Fruit fly (Drosophila melanogaster) whole organism, embryonic: Measurements from ENCODE around the gene CG6168.

ENCODE experiments used
- ATbp ChIP-seq: fragments of 200-800 bp; sonication (Bioruptor generic); optimal IDR thresholded peaks from 2 replicates; lab custom pipeline; 2017; ENCODE audit warnings: missing biosample characterization, mild to moderate bottlenecking, missing genetic modification characterization, missing genetic modification reagents
- Atf6 ChIP-seq: fragments of 200-800 bp; sonication (Bioruptor generic); IDR thresholded peaks from 2 replicates; pipeline ENCODE4 v1.3.6; 2022; ENCODE audit warnings: missing biosample characterization, missing genetic modification characterization
- CG10209 ChIP-seq: fragments of 200-800 bp; sonication (Bioruptor generic); optimal IDR thresholded peaks from 3 replicates; lab custom pipeline; 2017; ENCODE audit warnings: missing biosample characterization, mild to moderate bottlenecking, missing genetic modification characterization, missing genetic modification reagents
- CG10543 ChIP-seq: fragments of 200-800 bp; sonication (Bioruptor generic); optimal IDR thresholded peaks from 3 replicates; lab custom pipeline; 2017; ENCODE audit warnings: missing biosample characterization, mild to moderate bottlenecking, missing genetic modification characterization, moderate library complexity
- CG12219 ChIP-seq: fragments of 200-800 bp; sonication (Bioruptor generic); optimal IDR thresholded peaks from 3 replicates; lab custom pipeline; 2018; ENCODE audit warnings: missing biosample characterization, mild to moderate bottlenecking, missing genetic modification characterization
- CG12299 ChIP-seq: fragments of 200-800 bp; sonication (Bioruptor generic); optimal IDR thresholded peaks from 2 replicates; lab custom pipeline; 2018; ENCODE audit warnings: missing biosample characterization, mild to moderate bottlenecking, missing genetic modification characterization
- CG14860 ChIP-seq: fragments of 200-800 bp; sonication (Bioruptor generic); IDR thresholded peaks from 3 replicates; pipeline ENCODE4 v1.3.6; 2022; ENCODE audit warnings: missing biosample characterization, missing genetic modification characterization; ENCODE audit not compliant: partially characterized antibody
- CG15514 ChIP-seq: fragments of 200-800 bp; sonication (Bioruptor generic); optimal IDR thresholded peaks from 3 replicates; lab custom pipeline; 2017; ENCODE audit warnings: missing biosample characterization, missing genetic modification characterization, mild to moderate bottlenecking, moderate library complexity, missing genetic modification reagents
- CG15696 ChIP-seq: fragments of 200-800 bp; sonication (Bioruptor generic); optimal IDR thresholded peaks from 2 replicates; lab custom pipeline; 2019; ENCODE audit warnings: missing biosample characterization, mild to moderate bottlenecking, missing genetic modification characterization, moderate library complexity
- CG16779 ChIP-seq: fragments of 200-800 bp; sonication (Bioruptor generic); IDR thresholded peaks from 2 replicates; pipeline ENCODE4 v1.3.6; 2022; ENCODE audit warnings: missing biosample characterization, missing genetic modification characterization
- CG17359 ChIP-seq: fragments of 200-800 bp; sonication (Bioruptor generic); optimal IDR thresholded peaks from 3 replicates; lab custom pipeline; 2018; ENCODE audit warnings: missing biosample characterization, mild to moderate bottlenecking, missing genetic modification characterization, moderate library complexity
- CG33557 ChIP-seq: fragments of 200-800 bp; sonication (Bioruptor generic); optimal IDR thresholded peaks from 2 replicates; lab custom pipeline; 2019; ENCODE audit warnings: missing biosample characterization, mild to moderate bottlenecking, missing genetic modification characterization, moderate library complexity
- CG34224 ChIP-seq: fragments of 200-800 bp; sonication (Bioruptor generic); IDR thresholded peaks from 3 replicates; pipeline ENCODE4 v1.3.6; 2022; ENCODE audit warnings: missing biosample characterization, missing genetic modification characterization; ENCODE audit not compliant: partially characterized antibody
- CG3995 ChIP-seq: fragments of 200-800 bp; sonication (Bioruptor generic); optimal IDR thresholded peaks from 3 replicates; lab custom pipeline; 2016; ENCODE audit warnings: missing biosample characterization, missing genetic modification characterization
- CG42726 ChIP-seq: fragments of 200-800 bp; sonication (Bioruptor generic); IDR thresholded peaks from 2 replicates; pipeline ENCODE4 v1.3.6; 2022; ENCODE audit warnings: missing biosample characterization, missing genetic modification characterization; ENCODE audit not compliant: partially characterized antibody
- CG4328 ChIP-seq: fragments of 200-800 bp; sonication (Bioruptor generic); optimal IDR thresholded peaks from 3 replicates; lab custom pipeline; 2017; ENCODE audit warnings: missing biosample characterization, missing genetic modification reagents, missing genetic modification characterization
- CG4404 ChIP-seq: fragments of 200-800 bp; sonication (Bioruptor generic); IDR thresholded peaks from 2 replicates; pipeline ENCODE4 v1.3.6; 2022; ENCODE audit warnings: missing biosample characterization, missing genetic modification characterization
- CG4617 ChIP-seq: fragments of 200-800 bp; sonication (Bioruptor generic); optimal IDR thresholded peaks from 3 replicates; lab custom pipeline; 2016; ENCODE audit warnings: missing biosample characterization, missing genetic modification characterization, borderline replicate concordance
- CG4707 ChIP-seq: fragments of 200-800 bp; sonication (Bioruptor generic); optimal IDR thresholded peaks from 2 replicates; lab custom pipeline; 2018; ENCODE audit warnings: missing biosample characterization, mild to moderate bottlenecking, missing genetic modification characterization, moderate library complexity
- CG6254 ChIP-seq: fragments of 200-800 bp; sonication (Bioruptor generic); optimal IDR thresholded peaks from 3 replicates; lab custom pipeline; 2017; ENCODE audit warnings: mild to moderate bottlenecking, missing biosample characterization, missing genetic modification reagents, missing genetic modification characterization
- CG6683 ChIP-seq: fragments of 200-800 bp; sonication (Bioruptor generic); optimal IDR thresholded peaks from 2 replicates; lab custom pipeline; 2017; ENCODE audit warnings: missing biosample characterization, mild to moderate bottlenecking, missing genetic modification characterization, missing genetic modification reagents
- CG9797 ChIP-seq: fragments of 200-800 bp; sonication (Bioruptor generic); optimal IDR thresholded peaks from 3 replicates; lab custom pipeline; 2018; ENCODE audit warnings: missing biosample characterization, mild to moderate bottlenecking, missing genetic modification characterization
- Dfd ChIP-seq, 2 experiments: fragments of >200 bp; optimal IDR thresholded peaks; 2 replicates each; lab custom pipeline; 2017; ENCODE audit warnings: missing biosample characterization in 2 of 2, missing genetic modification characterization in 2 of 2
- Dll ChIP-seq: fragments of 200-800 bp; sonication (Bioruptor generic); IDR thresholded peaks from 4 replicates; pipeline ENCODE4 v1.3.6; 2022; ENCODE audit warnings: missing biosample characterization, missing genetic modification characterization; ENCODE audit not compliant: partially characterized antibody
- E2f1 ChIP-seq: fragments of 200-800 bp; sonication (Bioruptor generic); IDR thresholded peaks from 2 replicates; pipeline ENCODE4 v1.3.6; 2022; ENCODE audit warnings: missing biosample characterization, missing genetic modification characterization
- E2f2 ChIP-seq: fragments of 200-800 bp; sonication (Bioruptor generic); IDR thresholded peaks from 2 replicates; pipeline ENCODE4 v1.3.6; 2022; ENCODE audit warnings: missing biosample characterization, missing genetic modification characterization
- Ets65A ChIP-seq: fragments of 200-800 bp; sonication (Bioruptor generic); peaks from one replicate; lab custom pipeline; 2016; ENCODE audit warnings: missing biosample characterization, missing genetic modification characterization
- Fer1 ChIP-seq: fragments of 200-800 bp; sonication (Bioruptor generic); optimal IDR thresholded peaks from 2 replicates; lab custom pipeline; 2017; ENCODE audit warnings: missing biosample characterization, mild to moderate bottlenecking, missing genetic modification characterization
- Fer3 ChIP-seq: fragments of 200-800 bp; sonication (Bioruptor generic); optimal IDR thresholded peaks from 2 replicates; lab custom pipeline; 2018; ENCODE audit warnings: missing biosample characterization, mild to moderate bottlenecking, missing genetic modification characterization, moderate library complexity
- HHEX ChIP-seq: fragments of 200-800 bp; sonication (Bioruptor generic); optimal IDR thresholded peaks from 3 replicates; lab custom pipeline; 2017; ENCODE audit warnings: missing biosample characterization, mild to moderate bottlenecking, missing genetic modification characterization, missing genetic modification reagents
- Hand ChIP-seq: fragments of 200-800 bp; sonication (Bioruptor generic); optimal IDR thresholded peaks from 2 replicates; lab custom pipeline; 2017; ENCODE audit warnings: mild to moderate bottlenecking, missing biosample characterization, missing genetic modification reagents, missing genetic modification characterization
- Six4 ChIP-seq: fragments of 200-800 bp; sonication (Bioruptor generic); optimal IDR thresholded peaks from 2 replicates; lab custom pipeline; 2016; ENCODE audit warnings: missing biosample characterization, missing genetic modification characterization
- Sry-δ ChIP-seq: fragments of 200-800 bp; sonication (Bioruptor generic); optimal IDR thresholded peaks from 2 replicates; lab custom pipeline; 2016; ENCODE audit warnings: missing biosample characterization, missing genetic modification characterization
- caup ChIP-seq: fragments of 200-800 bp; sonication (Bioruptor generic); optimal IDR thresholded peaks from 3 replicates; lab custom pipeline; 2017; ENCODE audit warnings: missing biosample characterization, mild to moderate bottlenecking, missing genetic modification characterization, moderate library complexity; ENCODE audit not compliant: severe bottlenecking
- ci ChIP-seq: fragments of 200-800 bp; sonication (Bioruptor generic); IDR thresholded peaks from 3 replicates; pipeline ENCODE4 v1.3.6; 2022; ENCODE audit warnings: missing biosample characterization, missing genetic modification characterization
- crc ChIP-seq: fragments of 200-800 bp; sonication (Bioruptor generic); optimal IDR thresholded peaks from 2 replicates; lab custom pipeline; 2016; ENCODE audit warnings: missing biosample characterization, missing genetic modification characterization
- fd3F ChIP-seq: fragments of 200-800 bp; sonication (Bioruptor generic); optimal IDR thresholded peaks from 2 replicates; lab custom pipeline; 2018; ENCODE audit warnings: missing biosample characterization, mild to moderate bottlenecking, missing genetic modification characterization, moderate library complexity
- gce ChIP-seq: fragments of 200-800 bp; sonication (Bioruptor generic); IDR thresholded peaks from 3 replicates; pipeline ENCODE4 v1.3.6; 2022; ENCODE audit warnings: missing biosample characterization, missing genetic modification characterization
- jigr1 ChIP-seq: fragments of 200-800 bp; sonication (Bioruptor generic); IDR thresholded peaks from 3 replicates; pipeline ENCODE4 v1.3.6; 2022; ENCODE audit warnings: missing biosample characterization, missing genetic modification characterization
- kay ChIP-seq: fragments of 200-800 bp; sonication (Bioruptor generic); optimal IDR thresholded peaks from 2 replicates; lab custom pipeline; 2016; ENCODE audit warnings: missing biosample characterization, missing genetic modification characterization
- nau ChIP-seq: fragments of 200-800 bp; sonication (Bioruptor generic); optimal IDR thresholded peaks from 3 replicates; lab custom pipeline; 2017; ENCODE audit warnings: missing biosample characterization, mild to moderate bottlenecking, missing genetic modification characterization, missing genetic modification reagents
- peb ChIP-seq: fragments of 200-800 bp; sonication (Bioruptor generic); IDR thresholded peaks from 2 replicates; pipeline ENCODE4 v1.3.6; 2022; ENCODE audit warnings: missing biosample characterization, missing genetic modification characterization
- pho ChIP-seq: fragments of 200-800 bp; sonication (Bioruptor generic); optimal IDR thresholded peaks from 2 replicates; lab custom pipeline; 2016; ENCODE audit warnings: missing biosample characterization, missing genetic modification characterization
- prd ChIP-seq, 3 experiments: fragments of >200 bp in 2 of 3; fragments of 200-800 bp in 1 of 3; sonication (Bioruptor generic) in 1 of 3; optimal IDR thresholded peaks in 2 of 3; IDR thresholded peaks in 1 of 3; 2 replicates in 2 of 3; 3 replicates in 1 of 3; pipeline versions ENCODE4 v1.3.6 to Lab custom; 2017 to 2022; ENCODE audit warnings: missing biosample characterization in 1 of 3, missing genetic modification characterization in 1 of 3
- row ChIP-seq: fragments of 200-800 bp; sonication (Bioruptor generic); IDR thresholded peaks from 3 replicates; pipeline ENCODE4 v1.3.6; 2022; ENCODE audit warnings: missing biosample characterization, missing genetic modification characterization
- trem ChIP-seq: fragments of 200-800 bp; optimal IDR thresholded peaks from 3 replicates; lab custom pipeline; 2019; ENCODE audit warnings: missing biosample characterization, mild to moderate bottlenecking, missing genetic modification characterization, moderate library complexity
- tx ChIP-seq: fragments of 200-800 bp; sonication (Bioruptor generic); optimal IDR thresholded peaks from 2 replicates; lab custom pipeline; 2016; ENCODE audit warnings: missing biosample characterization, missing genetic modification characterization
- vfl ChIP-seq: fragments of 200-800 bp; sonication (Bioruptor generic); optimal IDR thresholded peaks from 2 replicates; lab custom pipeline; 2016; ENCODE audit warnings: missing biosample characterization, missing genetic modification characterization
- vvl ChIP-seq: fragments of 200-800 bp; sonication (Bioruptor generic); IDR thresholded peaks from 2 replicates; pipeline ENCODE4 v1.3.6; 2022; ENCODE audit warnings: missing biosample characterization, missing genetic modification characterization

CG6168 gene

dm6 chr3L:11349908-11350405 is 28.4 kb upstream of the CG6168 start (continued):
- peak; percentile 63 for TF ChIP-seq pho (GFP tag; lab: Kevin White, UChicago)
- TF ChIP-seq Atf6, result peak; percentile 86
- peak; percentile 91 for TF ChIP-seq CG10209 (GFP tag; lab: Kevin White, UChicago)
- peak; percentile 74 for TF ChIP-seq CG16779
- peak; percentile 75 for TF ChIP-seq E2f2 (GFP tag; lab: Robert Waterston, UW)
- peak; percentile 87 for TF ChIP-seq kay
- 0 out of 3 replicates have a peak, but pooled peaks have one; percentile 18 for TF ChIP-seq gce (GFP tag; lab: Robert Waterston, UW)
- TF ChIP-seq CG17359 (tag; lab: Kevin White, UChicago), result peak; percentile 95
- peak; percentile 6 for TF ChIP-seq vfl (GFP tag; lab: Kevin White, UChicago)
- peak; percentile 67 for TF ChIP-seq CG6254 (GFP tag; lab: Kevin White, UChicago)
- TF ChIP-seq CG33557 (GFP tag; lab: Kevin White, UChicago), result peak; percentile 59
- peak; percentile 85 for TF ChIP-seq Six4
- TF ChIP-seq vvl, result peak; percentile 84; the same call in 1 of the 2 replicates
- TF ChIP-seq CG4617 (GFP tag; lab: Kevin White, UChicago), result peak; percentile 50
- peak; percentile 53 for TF ChIP-seq CG12299 (tag; lab: Kevin White, UChicago)
- TF ChIP-seq caup (GFP tag; lab: Kevin White, UChicago), result peak; percentile 79
- TF ChIP-seq peb (GFP tag; lab: Robert Waterston, UW), result peak; percentile 81
- TF ChIP-seq Dfd (GFP tag; optimal IDR thresholded peaks at IDR 0.05; lab: Kevin White, UChicago), result no peak
- TF ChIP-seq jigr1 (GFP tag; lab: Robert Waterston, UW), result peak; percentile 97
- peak; percentile 81 for TF ChIP-seq Fer1 (GFP tag; lab: Kevin White, UChicago)
- TF ChIP-seq row, result peak; percentile 89
- TF ChIP-seq CG12219 (GFP tag; lab: Kevin White, UChicago), result peak; percentile 85
- no peak for TF ChIP-seq CG34224 (GFP tag; lab: Robert Waterston, UW)
- peak; percentile 69; the same call in 2 of the 3 replicates for TF ChIP-seq ci (GFP tag; lab: Robert Waterston, UW)
- TF ChIP-seq HHEX (GFP tag; lab: Kevin White, UChicago), result peak; percentile 91
- peak; percentile 94 for TF ChIP-seq Fer3 (tag; lab: Kevin White, UChicago)
- peak; percentile 45 for TF ChIP-seq Sry-δ (GFP tag; lab: Kevin White, UChicago)
- TF ChIP-seq CG42726, result no peak
- TF ChIP-seq fd3F (GFP tag; lab: Kevin White, UChicago), result peak; percentile 87
- TF ChIP-seq CG4707 (GFP tag; lab: Kevin White, UChicago), result peak; percentile 34
- TF ChIP-seq CG4404 (GFP tag; lab: Robert Waterston, UW), result peak; percentile 93
- peak; percentile 88 for TF ChIP-seq Ets65A (GFP tag; lab: Kevin White, UChicago)
- peak; percentile 82 for TF ChIP-seq nau (GFP tag; lab: Kevin White, UChicago)
- TF ChIP-seq trem (tag; lab: Kevin White, UChicago), result peak; percentile 80
- peak; percentile 59 for TF ChIP-seq Hand (GFP tag; lab: Kevin White, UChicago)
- no peak for TF ChIP-seq CG10543 (GFP tag; lab: Kevin White, UChicago)
- peak; percentile 45 for TF ChIP-seq CG15514 (GFP tag; lab: Kevin White, UChicago)
- TF ChIP-seq prd (optimal IDR thresholded peaks at IDR 0.05; lab: Kevin White, UChicago), result no peak
- peak; percentile 95 for TF ChIP-seq prd (GFP tag; IDR thresholded peaks at IDR 0.05; lab: Robert Waterston, UW)
- TF ChIP-seq ATbp (GFP tag; lab: Kevin White, UChicago), result peak; percentile 83
- peak; percentile 53 for TF ChIP-seq CG6683 (GFP tag; lab: Kevin White, UChicago)
- no peak for TF ChIP-seq CG9797 (GFP tag; lab: Kevin White, UChicago)
- peak; percentile 54 for TF ChIP-seq CG4328 (GFP tag; lab: Kevin White, UChicago)
- no peak for TF ChIP-seq CG14860 (GFP tag; lab: Robert Waterston, UW)
- peak; percentile 92 for TF ChIP-seq E2f1 (GFP tag; lab: Robert Waterston, UW)
- TF ChIP-seq crc (GFP tag; lab: Kevin White, UChicago), result peak; percentile 45
- peak; percentile 53 for TF ChIP-seq tx (GFP tag; lab: Kevin White, UChicago)
- no peak for TF ChIP-seq Dll (GFP tag; lab: Robert Waterston, UW)
- TF ChIP-seq CG15696 (tag; lab: Kevin White, UChicago), result peak; percentile 80
- peak; percentile 55 for TF ChIP-seq CG3995 (GFP tag; lab: Kevin White, UChicago)
